Worm (Caenorhabditis elegans): ENCODE results near the gene his-60.

DNA sequence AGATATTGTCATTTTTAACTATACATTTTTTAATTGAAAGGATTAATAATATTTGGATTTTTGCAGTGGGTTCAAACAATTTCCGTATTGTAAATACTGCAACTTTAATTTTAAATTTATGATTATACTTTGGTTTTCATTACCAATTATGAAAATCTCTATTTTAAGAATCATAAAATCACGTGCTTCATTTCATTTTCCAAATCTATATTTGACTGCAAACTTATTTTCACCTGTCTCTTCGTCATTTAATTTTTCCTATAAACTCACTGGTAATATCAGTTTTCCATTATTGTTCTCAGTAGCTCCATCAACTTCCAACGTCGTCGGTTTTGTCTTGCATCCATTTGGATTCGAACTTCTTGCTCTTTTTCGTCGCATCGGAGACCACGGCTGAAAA, 44.6 kb upstream of the his-60 start, which contains the start of gene R05G6.1:
- TF ChIP-seq aly-2 (tag; optimal IDR thresholded peaks at IDR 0.05): no peak
- no peak for TF ChIP-seq nhr-11 (tag; optimal IDR thresholded peaks at IDR 0.05)
- no peak for TF ChIP-seq elt-3 (tag; optimal IDR thresholded peaks at IDR 0.05)
- no peak for TF ChIP-seq snpc-4 (tag; optimal IDR thresholded peaks at IDR 0.05)

Data from whole organism, L2 larva.